Worm (Caenorhabditis elegans) whole organism, young adult: Measurements from ENCODE around the gene F21D9.2.
"Not testable (repeated sequence)": the region's sequence is repeated elsewhere in the genome, so short reads cannot be mapped to it uniquely, and the experiment has no call there.

Experiments used
- B0035.1 ChIP-seq: sonication (generic microtip); optimal IDR thresholded peaks from 2 replicates; lab custom pipeline; 2016; ENCODE audit warnings: missing genetic modification characterization, mild to moderate bottlenecking, missing compliant biosample characterization, missing genotype, missing genetic modification reagents
- B0336.3 ChIP-seq: fragments of 200-800 bp; sonication (Bioruptor generic); IDR thresholded peaks from 2 replicates; pipeline ENCODE4 v1.3.6; 2022; ENCODE audit warnings: missing genetic modification characterization, missing compliant biosample characterization
- F10E7.11 ChIP-seq: sonication (generic microtip); optimal IDR thresholded peaks from 2 replicates; lab custom pipeline; 2017; ENCODE audit warnings: mild to moderate bottlenecking, missing genetic modification characterization, moderate library complexity, missing compliant biosample characterization
- F55B11.4 ChIP-seq: sonication (generic microtip); optimal IDR thresholded peaks from 2 replicates; lab custom pipeline; 2016; ENCODE audit warnings: missing compliant biosample characterization, missing genetic modification characterization, borderline replicate concordance; ENCODE audit not compliant: insufficient read depth
- F57A8.1 ChIP-seq: fragments of 200-800 bp; sonication (Bioruptor generic); optimal IDR thresholded peaks from 2 replicates; lab custom pipeline; 2018; ENCODE audit warnings: mild to moderate bottlenecking, missing genetic modification characterization, moderate library complexity, missing compliant biosample characterization
- K12H6.12 ChIP-seq: fragments of 200-800 bp; sonication (Bioruptor generic); optimal IDR thresholded peaks from 2 replicates; lab custom pipeline; 2018; ENCODE audit warnings: mild to moderate bottlenecking, missing genetic modification characterization, missing compliant biosample characterization
- T07F8.4 ChIP-seq: sonication (generic microtip); optimal IDR thresholded peaks from 2 replicates; lab custom pipeline; 2016; ENCODE audit warnings: mild to moderate bottlenecking, missing genetic modification characterization, moderate library complexity, missing compliant biosample characterization
- Y53F4B.3 ChIP-seq: fragments of 200-800 bp; sonication (Bioruptor generic); IDR thresholded peaks from 2 replicates; pipeline ENCODE4 v1.3.6; 2022; ENCODE audit warnings: missing genetic modification reagents, missing genetic modification characterization, missing compliant biosample characterization
- Y67H2A.10 ChIP-seq: fragments of 200-800 bp; sonication (Bioruptor generic); conservative IDR thresholded peaks from 2 replicates; pipeline ENCODE4 v1.3.6; 2022; ENCODE audit warnings: missing genetic modification reagents, missing genetic modification characterization, missing compliant biosample characterization
- Y79H2A.3 ChIP-seq: fragments of 200-800 bp; sonication (Bioruptor generic); conservative IDR thresholded peaks from 2 replicates; pipeline ENCODE4 v1.3.6; 2022; ENCODE audit warnings: missing genetic modification reagents, missing genetic modification characterization, missing compliant biosample characterization
- Y95B8A.8 ChIP-seq: fragments of 200-800 bp; sonication (Bioruptor generic); IDR thresholded peaks from 2 replicates; pipeline ENCODE4 v1.3.6; 2022; ENCODE audit warnings: missing genetic modification reagents, missing genetic modification characterization, missing compliant biosample characterization
- akir-1 ChIP-seq: fragments of 200-800 bp; sonication (Bioruptor generic); optimal IDR thresholded peaks from 2 replicates; lab custom pipeline; 2018; ENCODE audit warnings: mild to moderate bottlenecking, missing genetic modification characterization, moderate library complexity, missing compliant biosample characterization
- aptf-3 ChIP-seq: fragments of 200-800 bp; sonication (Bioruptor generic); IDR thresholded peaks from 2 replicates; pipeline ENCODE4 v1.3.6; 2022; ENCODE audit warnings: missing genetic modification characterization, missing compliant biosample characterization
- athp-1 ChIP-seq: sonication (generic microtip); optimal IDR thresholded peaks from 2 replicates; lab custom pipeline; 2017; ENCODE audit warnings: mild to moderate bottlenecking, missing genetic modification characterization, missing compliant biosample characterization
- cebp-2 ChIP-seq: fragments of 200-800 bp; sonication (Bioruptor generic); IDR thresholded peaks from 2 replicates; pipeline ENCODE4 v1.3.6; 2022; ENCODE audit warnings: missing genetic modification characterization, missing compliant biosample characterization
- ceh-100 ChIP-seq: fragments of 200-800 bp; sonication (Bioruptor generic); IDR thresholded peaks from 2 replicates; pipeline ENCODE4 v1.3.6; 2022; ENCODE audit warnings: missing genetic modification reagents, missing genetic modification characterization, missing compliant biosample characterization
- ceh-27 ChIP-seq: fragments of 200-800 bp; sonication (Bioruptor generic); optimal IDR thresholded peaks from 2 replicates; lab custom pipeline; 2018; ENCODE audit warnings: mild to moderate bottlenecking, missing genetic modification characterization, moderate library complexity, missing compliant biosample characterization
- chd-7 ChIP-seq: sonication (generic microtip); optimal IDR thresholded peaks from 2 replicates; lab custom pipeline; 2016; ENCODE audit warnings: mild to moderate bottlenecking, missing genetic modification characterization, moderate library complexity, missing compliant biosample characterization
- egrh-3 ChIP-seq: fragments of 200-800 bp; sonication (Bioruptor generic); IDR thresholded peaks from 2 replicates; pipeline ENCODE4 v1.3.6; 2022; ENCODE audit warnings: missing genetic modification reagents, missing genetic modification characterization, missing compliant biosample characterization
- ets-4 ChIP-seq: fragments of 200-800 bp; sonication (Bioruptor generic); optimal IDR thresholded peaks from 2 replicates; lab custom pipeline; 2018; ENCODE audit warnings: mild to moderate bottlenecking, missing genetic modification characterization, missing compliant biosample characterization
- fkh-3 ChIP-seq: sonication (generic microtip); optimal IDR thresholded peaks from 2 replicates; lab custom pipeline; 2016; ENCODE audit warnings: mild to moderate bottlenecking, missing genetic modification characterization, missing compliant biosample characterization
- hlh-12 ChIP-seq: sonication (generic microtip); optimal IDR thresholded peaks from 2 replicates; lab custom pipeline; 2016; ENCODE audit warnings: missing genetic modification characterization, missing compliant biosample characterization
- lag-1 ChIP-seq: fragments of 200-800 bp; sonication (Bioruptor generic); IDR thresholded peaks from 2 replicates; pipeline ENCODE4 v1.3.6; 2022; ENCODE audit warnings: missing genetic modification reagents, missing genetic modification characterization, missing compliant biosample characterization
- lin-35 ChIP-seq, 3 experiments: fragments of 150-350 bp in 2 of 3; sonication (generic microtip) in 1 of 3; optimal IDR thresholded peaks; 2 replicates each; lab custom pipeline; 2014 to 2018; ENCODE audit warnings: missing biosample characterization in 3 of 3, missing genetic modification characterization in 3 of 3, missing genetic modification reagents in 3 of 3
- lsy-27 ChIP-seq: sonication (generic microtip); optimal IDR thresholded peaks from 2 replicates; lab custom pipeline; 2017; ENCODE audit warnings: missing genetic modification characterization, mild to moderate bottlenecking, missing compliant biosample characterization, antibody characterized with exemption, missing genotype, borderline replicate concordance; ENCODE audit not compliant: insufficient read depth
- nfya-2 ChIP-seq: fragments of 200-800 bp; sonication (Bioruptor generic); IDR thresholded peaks from 2 replicates; pipeline ENCODE4 v1.3.6; 2022; ENCODE audit warnings: missing genetic modification reagents, missing genetic modification characterization, missing compliant biosample characterization
- nhr-120 ChIP-seq: fragments of 200-800 bp; sonication (Bioruptor generic); IDR thresholded peaks from 2 replicates; pipeline ENCODE4 v1.3.6; 2022; ENCODE audit warnings: missing genetic modification characterization, missing compliant biosample characterization
- nhr-179 ChIP-seq: sonication (generic microtip); optimal IDR thresholded peaks from 2 replicates; lab custom pipeline; 2016; ENCODE audit warnings: mild to moderate bottlenecking, missing genetic modification characterization, missing compliant biosample characterization
- nhr-80 ChIP-seq: sonication (generic microtip); optimal IDR thresholded peaks from 2 replicates; lab custom pipeline; 2016; ENCODE audit warnings: missing genetic modification characterization, missing compliant biosample characterization
- pbrm-1 ChIP-seq: fragments of 200-800 bp; sonication (Bioruptor generic); IDR thresholded peaks from 2 replicates; pipeline ENCODE4 v1.3.6; 2022; ENCODE audit warnings: missing genetic modification reagents, missing genetic modification characterization, missing compliant biosample characterization
- snpc-1.1 ChIP-seq: sonication (generic microtip); optimal IDR thresholded peaks from 2 replicates; lab custom pipeline; 2017; ENCODE audit warnings: missing genetic modification characterization, mild to moderate bottlenecking, missing compliant biosample characterization, antibody characterized with exemption, moderate library complexity, missing genotype, missing genetic modification reagents; ENCODE audit not compliant: insufficient read depth
- snpc-1.3 ChIP-seq: sonication (generic microtip); optimal IDR thresholded peaks from 2 replicates; lab custom pipeline; 2017; ENCODE audit warnings: missing genetic modification characterization, mild to moderate bottlenecking, missing compliant biosample characterization, antibody characterized with exemption, moderate library complexity, missing genotype, missing genetic modification reagents; ENCODE audit not compliant: insufficient read depth
- snpc-4 ChIP-seq, 5 experiments: fragments of 150-350 bp in 1 of 5; sonication (generic microtip) in 4 of 5; optimal IDR thresholded peaks; 2 replicates each; lab custom pipeline; 2014 to 2018; ENCODE audit warnings: missing genetic modification characterization in 5 of 5, missing biosample characterization in 3 of 5, antibody characterized with exemption in 2 of 5, mild to moderate bottlenecking in 2 of 5, missing compliant biosample characterization in 2 of 5, missing genotype in 2 of 5, moderate library complexity in 2 of 5, missing genetic modification reagents in 1 of 5
- tbx-9 ChIP-seq: sonication (generic microtip); optimal IDR thresholded peaks from 2 replicates; lab custom pipeline; 2016; ENCODE audit warnings: borderline replicate concordance, missing genetic modification characterization, inconsistent platforms, missing compliant biosample characterization
- unc-62 ChIP-seq: fragments of 150-350 bp; optimal IDR thresholded peaks from 2 replicates; lab custom pipeline; 2014; ENCODE audit warnings: missing biosample characterization, missing genetic modification reagents, missing genetic modification characterization
- zfh-2 ChIP-seq: fragments of 200-800 bp; sonication (Bioruptor generic); conservative IDR thresholded peaks from 2 replicates; pipeline ENCODE4 v1.3.6; 2022; ENCODE audit warnings: missing genetic modification reagents, missing genetic modification characterization, missing compliant biosample characterization
- zim-3 ChIP-seq: sonication (generic microtip); optimal IDR thresholded peaks from 2 replicates; lab custom pipeline; 2017; ENCODE audit warnings: mild to moderate bottlenecking, missing genetic modification characterization, moderate library complexity, missing compliant biosample characterization
- ztf-25 ChIP-seq: fragments of 200-800 bp; sonication (Bioruptor generic); IDR thresholded peaks from 2 replicates; pipeline ENCODE4 v1.3.6; 2022; ENCODE audit warnings: missing genetic modification reagents, missing genetic modification characterization, missing compliant biosample characterization
- ztf-6 ChIP-seq: fragments of 200-800 bp; sonication (Bioruptor generic); IDR thresholded peaks from 2 replicates; pipeline ENCODE4 v1.3.6; 2022; ENCODE audit warnings: missing genetic modification reagents, missing genetic modification characterization, missing compliant biosample characterization

Gene F21D9.2

DNA sequence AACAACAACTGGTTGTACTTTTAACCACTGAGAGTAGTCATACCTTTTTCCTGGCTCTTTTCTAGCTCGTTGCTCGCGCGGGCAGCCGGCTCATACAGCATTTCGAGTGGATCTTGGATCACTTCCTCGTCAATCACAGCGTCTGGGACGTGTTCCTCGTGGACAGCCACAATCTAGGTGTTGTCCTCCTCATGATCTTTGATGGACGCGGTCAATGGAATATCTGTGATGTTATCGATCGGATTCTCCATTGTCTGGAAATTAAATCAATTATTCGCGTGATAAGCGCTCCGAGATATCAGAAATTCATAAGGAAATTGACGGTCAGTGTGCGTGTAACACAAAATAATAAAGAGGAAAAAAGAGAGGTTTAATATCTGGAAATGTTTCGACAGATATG, 17.6 kb upstream of the F21D9.2 start, which contains the start of gene F21D9.8 (continued):
- TF ChIP-seq chd-7 (tag; lab: Kevin White, UChicago) = no peak
- no peak for TF ChIP-seq T07F8.4 (tag; lab: Kevin White, UChicago)
- TF ChIP-seq Y95B8A.8 (GFP tag; lab: Robert Waterston, UW) = no peak

DNA sequence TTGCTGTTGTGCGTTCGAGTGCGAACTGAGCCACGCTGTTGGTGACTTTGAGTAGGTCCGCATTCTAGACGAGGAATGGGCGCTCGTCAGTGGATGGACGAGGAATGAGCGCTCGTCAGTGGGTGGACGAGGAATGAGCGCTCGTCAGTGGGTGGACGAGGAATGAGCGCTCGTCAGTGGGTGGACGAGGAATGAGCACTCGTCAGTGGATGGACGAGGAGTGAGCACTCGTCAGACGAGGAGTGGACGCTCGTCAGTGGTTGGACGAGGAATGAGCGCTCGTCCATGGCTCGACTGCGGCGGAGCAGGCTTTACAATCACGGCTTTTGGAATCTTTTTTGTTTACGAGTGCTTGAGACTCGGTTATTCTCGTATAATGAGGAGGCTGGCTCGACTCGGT, 16.2 kb upstream of the F21D9.2 start:
- TF ChIP-seq ztf-25 (no peak), unc-62 (no peak), fkh-3 (tag; lab: Kevin White, UChicago) (no peak), F10E7.11 (tag; lab: Kevin White, UChicago) (no peak), nfya-2 (GFP tag; lab: Robert Waterston, UW) (no peak), F55B11.4 (tag; lab: Kevin White, UChicago) (no peak), ceh-27 (GFP tag; lab: Kevin White, UChicago) (no peak), hlh-12 (tag; lab: Kevin White, UChicago) (no peak), F57A8.1 (GFP tag; lab: Kevin White, UChicago) (no peak), cebp-2 (no peak), pbrm-1 (GFP tag; lab: Robert Waterston, UW) (no peak), akir-1 (no peak), zfh-2 (GFP tag; lab: Robert Waterston, UW) (peak; percentile 63; the same call in 1 of the 2 replicates), egrh-3 (GFP tag; lab: Robert Waterston, UW) (peak; percentile 23; the same call in 1 of the 2 replicates), aptf-3 (GFP tag; lab: Robert Waterston, UW) (no peak)

ce11 chrV:19276354-19276753, 14.1 kb upstream of the F21D9.2 start:
- TF ChIP-seq B0035.1 (no peak), nhr-120 (0 out of 2 replicates have a peak, but pooled peaks have one; percentile 58), K12H6.12 (no peak), ets-4 (GFP tag; lab: Kevin White, UChicago) (no peak), lag-1 (GFP tag; lab: Robert Waterston, UW) (no peak), F10E7.11 (tag; lab: Kevin White, UChicago) (no peak), Y53F4B.3 (GFP tag; lab: Robert Waterston, UW) (no peak), nhr-80 (tag; lab: Kevin White, UChicago) (no peak)

- not testable (repeated sequence) for TF ChIP-seq F10E7.11, nhr-179, zim-3 (tag; lab: Kevin White, UChicago)
- TF ChIP-seq, all 124 proteins: peak for 0; not testable (repeated sequence) for 124
These were observed 1.9 kb upstream of the F21D9.2 start, which contains the start of gene F21D9.1 for ce11 chrV:19264148-19264547. F21D9.1 (plus strand) TSS chrV:19264448.

- TF ChIP-seq Y67H2A.10 (no peak), zfh-2 (GFP tag; lab: Robert Waterston, UW) (peak; percentile 44)
These were observed 1.6 kb downstream of the F21D9.2 start for ce11 chrV:19260686-19261085.

DNA sequence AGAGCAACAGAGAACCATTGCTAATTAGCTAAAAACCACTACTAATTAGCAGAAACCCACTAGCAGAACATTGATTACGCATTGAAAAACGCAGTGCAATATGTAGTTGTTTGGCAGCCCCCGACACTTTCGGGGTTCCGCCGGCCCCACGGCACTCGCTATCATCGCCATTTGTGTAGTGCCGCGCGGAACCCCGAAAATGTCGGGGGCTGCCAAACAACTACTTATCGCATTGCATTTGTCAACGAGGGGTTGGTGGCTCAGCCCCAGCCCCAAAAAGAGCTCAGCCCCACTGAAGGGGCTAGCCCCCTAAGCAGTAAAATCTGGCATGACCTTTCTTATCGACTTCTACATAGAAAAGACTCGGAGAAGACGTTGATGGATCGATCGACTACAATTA, 2.8 kb downstream of the F21D9.2 start:
- TF ChIP-seq B0336.3 (GFP tag; lab: Robert Waterston, UW) = no peak
- no peak for TF ChIP-seq tbx-9 (tag; lab: Kevin White, UChicago)
- no peak for TF ChIP-seq snpc-4 (GFP tag; optimal IDR thresholded peaks at IDR 0.05; lab: Kevin White, UChicago)
- TF ChIP-seq snpc-4 (tag; optimal IDR thresholded peaks at IDR 0.05; lab: Kevin White, UChicago) = peak in 2 of 4 experiments; percentile 67 to 81
- no peak for TF ChIP-seq ets-4 (GFP tag; lab: Kevin White, UChicago)
- TF ChIP-seq cebp-2 = no peak
- no peak for TF ChIP-seq ztf-6 (GFP tag; lab: Robert Waterston, UW)
- TF ChIP-seq ceh-100 (GFP tag; lab: Robert Waterston, UW) = no peak
- no peak for TF ChIP-seq aptf-3 (GFP tag; lab: Robert Waterston, UW)
- TF ChIP-seq Y79H2A.3 (GFP tag; lab: Robert Waterston, UW) = no peak
- TF ChIP-seq snpc-1.1 (tag; lab: Kevin White, UChicago) = peak; percentile 55
- TF ChIP-seq lin-35 (GFP tag; optimal IDR thresholded peaks at IDR 0.05; lab: Kevin White, UChicago) = no peak
- TF ChIP-seq lsy-27 (tag; lab: Kevin White, UChicago) = no peak
- no peak for TF ChIP-seq snpc-1.3 (tag; lab: Kevin White, UChicago)
- TF ChIP-seq athp-1 (tag; lab: Kevin White, UChicago) = no peak
